Worm (Caenorhabditis elegans): ENCODE measurements around the gene B0212.3.

- no peak for TF ChIP-seq snpc-4 (tag; optimal IDR thresholded peaks at IDR 0.05)
- TF ChIP-seq eor-1 (tag; optimal IDR thresholded peaks at IDR 0.05) = no peak
- no peak for TF ChIP-seq ama-1 (optimal IDR thresholded peaks at IDR 0.05)
- no peak for TF ChIP-seq nhr-12 (tag; optimal IDR thresholded peaks at IDR 0.05)
- no peak for TF ChIP-seq ztf-4 (tag; optimal IDR thresholded peaks at IDR 0.05)
- no peak for TF ChIP-seq elt-2 (tag; optimal IDR thresholded peaks at IDR 0.05)
Measured at ce11 chrIV:3539872-3540271, at the start of gene B0212.3.

Measured in whole organism, L3 larva.